Fruit fly (Drosophila melanogaster): ENCODE results near the gene how.

The how gene

DNA sequence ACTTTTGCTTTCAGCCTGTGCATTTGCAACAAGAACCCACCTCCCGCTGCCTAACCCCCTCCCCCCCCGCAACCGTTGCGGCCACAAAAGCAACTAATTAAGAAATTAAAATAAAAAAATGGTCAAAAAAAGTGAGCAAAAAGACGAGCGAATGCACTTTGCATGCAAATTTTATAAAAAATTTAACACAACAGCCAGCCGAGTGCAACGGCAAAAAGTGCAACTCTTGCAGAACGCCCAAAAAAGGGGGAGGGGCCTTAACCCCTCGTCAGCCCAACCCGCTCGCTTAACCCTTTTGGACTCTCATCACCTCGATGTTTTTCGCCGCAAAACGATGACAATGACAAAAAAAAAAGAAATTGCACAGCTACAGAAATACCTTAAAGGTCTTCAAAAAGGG is 54.9 kb downstream of the how start:
- TF ChIP-seq insv (optimal IDR thresholded peaks at IDR 0.05) (no peak), ttk (optimal IDR thresholded peaks at IDR 0.05) (no peak), psq (optimal IDR thresholded peaks at IDR 0.05) (no peak), Sin3A (optimal IDR thresholded peaks at IDR 0.05) (no peak), h (optimal IDR thresholded peaks at IDR 0.05) (no peak), Myc (optimal IDR thresholded peaks at IDR 0.05) (no peak)

DNA sequence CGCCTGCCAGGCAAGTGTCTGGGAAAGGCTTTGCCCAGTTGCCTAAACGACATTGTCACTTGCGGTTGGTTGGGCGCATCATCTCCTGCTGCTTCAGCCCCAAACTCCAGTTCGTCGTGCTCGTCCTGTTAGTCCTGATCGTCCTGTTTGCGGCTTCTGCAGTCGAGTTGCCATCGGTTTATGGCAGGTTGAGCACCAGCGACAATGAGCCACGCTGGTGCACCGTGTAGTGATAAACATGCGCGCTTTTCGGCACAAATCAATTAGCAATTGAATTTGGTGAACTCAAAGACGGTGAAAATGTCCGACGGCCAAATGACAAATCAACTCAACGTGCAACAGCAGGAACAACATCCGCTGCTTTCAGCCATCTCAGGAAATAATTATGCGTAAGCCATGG is 61.1 kb downstream of the how start, which contains the start of gene CG13407:
Gene CG13407 (plus strand): TSS at position 301 of the 400 bp plus-strand sequence.
- TF ChIP-seq h (optimal IDR thresholded peaks at IDR 0.05): no peak
- no peak for TF ChIP-seq Sin3A (optimal IDR thresholded peaks at IDR 0.05)
- no peak for TF ChIP-seq ttk (optimal IDR thresholded peaks at IDR 0.05)
- no peak for TF ChIP-seq insv (optimal IDR thresholded peaks at IDR 0.05)
- TF ChIP-seq psq (optimal IDR thresholded peaks at IDR 0.05): no peak
- TF ChIP-seq Myc (optimal IDR thresholded peaks at IDR 0.05): no peak

DNA sequence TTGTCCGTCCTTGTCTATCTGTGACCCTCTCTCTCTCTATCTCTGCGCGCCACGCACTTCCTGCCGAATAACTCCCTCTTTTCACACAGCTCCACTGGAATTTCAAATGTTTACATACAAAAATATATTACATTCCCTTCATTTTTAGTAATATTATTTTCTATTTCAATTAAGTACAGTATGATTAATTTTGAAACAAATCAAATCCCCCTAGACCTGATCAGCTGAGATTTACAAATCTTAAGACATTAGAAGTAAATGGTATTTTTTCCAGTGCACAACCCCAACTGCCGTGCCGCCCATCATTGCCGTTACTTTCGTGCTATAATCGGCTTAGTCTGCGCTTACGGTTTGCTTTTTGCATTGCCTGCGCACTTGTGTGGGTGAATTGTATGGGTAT is 66.3 kb downstream of the how start:
- no peak for TF ChIP-seq ttk (optimal IDR thresholded peaks at IDR 0.05)
- no peak for TF ChIP-seq Myc (optimal IDR thresholded peaks at IDR 0.05)
- no peak for TF ChIP-seq Sin3A (optimal IDR thresholded peaks at IDR 0.05)
- no peak for TF ChIP-seq insv (optimal IDR thresholded peaks at IDR 0.05)
- no peak for TF ChIP-seq h (optimal IDR thresholded peaks at IDR 0.05)
- no peak for TF ChIP-seq psq (optimal IDR thresholded peaks at IDR 0.05)

DNA sequence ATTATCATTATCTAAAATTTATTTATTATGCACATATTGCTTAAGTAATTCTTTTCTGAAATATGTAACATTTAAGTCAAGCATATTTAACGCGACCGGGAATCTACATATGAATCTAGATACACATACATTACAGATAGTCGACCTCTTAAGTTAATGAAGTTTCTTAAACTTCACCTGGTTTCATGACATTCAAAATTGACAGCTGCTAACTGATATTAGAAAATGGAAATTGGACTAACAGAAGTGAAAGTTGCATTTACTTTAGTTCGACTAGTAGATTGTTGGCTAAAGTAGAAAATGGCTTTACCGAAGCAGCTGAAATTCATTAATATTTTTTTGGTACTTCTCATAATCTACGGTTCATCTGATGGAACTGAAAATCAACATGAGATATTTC is 71.1 kb downstream of the how start, which contains the start of gene Ir94a:
Gene Ir94a (plus strand): TSS at position 301 of the 400 bp plus-strand sequence.
- TF ChIP-seq insv (optimal IDR thresholded peaks at IDR 0.05): no peak
- no peak for TF ChIP-seq Myc (optimal IDR thresholded peaks at IDR 0.05)
- TF ChIP-seq ttk (optimal IDR thresholded peaks at IDR 0.05): no peak
- no peak for TF ChIP-seq Sin3A (optimal IDR thresholded peaks at IDR 0.05)
- TF ChIP-seq h (optimal IDR thresholded peaks at IDR 0.05): no peak
- no peak for TF ChIP-seq psq (optimal IDR thresholded peaks at IDR 0.05)

DNA sequence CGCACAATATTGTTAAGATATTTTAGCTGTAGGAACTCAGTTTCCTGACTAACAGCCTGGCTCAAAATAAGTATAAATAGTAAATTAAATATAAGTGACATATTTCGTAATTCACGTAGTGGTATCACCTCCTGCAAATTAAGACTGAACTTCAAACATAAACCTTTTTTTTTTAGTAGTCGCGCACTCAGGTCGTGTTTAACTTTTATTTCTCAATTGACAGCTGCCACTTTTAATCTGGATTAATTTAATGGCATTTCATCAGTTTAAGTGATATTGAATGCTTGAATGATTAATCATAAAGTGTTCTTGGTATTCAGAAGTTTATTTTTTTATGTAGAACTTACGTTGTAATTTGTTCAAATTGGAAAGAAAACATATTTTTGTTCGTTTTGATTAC is 75.2 kb downstream of the how start, which contains the start of gene Ir94b:
Gene Ir94b (minus strand): TSS at position 101 of the 400 bp plus-strand sequence.
- TF ChIP-seq h (optimal IDR thresholded peaks at IDR 0.05): no peak
- no peak for TF ChIP-seq Myc (optimal IDR thresholded peaks at IDR 0.05)
- no peak for TF ChIP-seq ttk (optimal IDR thresholded peaks at IDR 0.05)
- no peak for TF ChIP-seq psq (optimal IDR thresholded peaks at IDR 0.05)
- no peak for TF ChIP-seq insv (optimal IDR thresholded peaks at IDR 0.05)
- no peak for TF ChIP-seq Sin3A (optimal IDR thresholded peaks at IDR 0.05)

DNA sequence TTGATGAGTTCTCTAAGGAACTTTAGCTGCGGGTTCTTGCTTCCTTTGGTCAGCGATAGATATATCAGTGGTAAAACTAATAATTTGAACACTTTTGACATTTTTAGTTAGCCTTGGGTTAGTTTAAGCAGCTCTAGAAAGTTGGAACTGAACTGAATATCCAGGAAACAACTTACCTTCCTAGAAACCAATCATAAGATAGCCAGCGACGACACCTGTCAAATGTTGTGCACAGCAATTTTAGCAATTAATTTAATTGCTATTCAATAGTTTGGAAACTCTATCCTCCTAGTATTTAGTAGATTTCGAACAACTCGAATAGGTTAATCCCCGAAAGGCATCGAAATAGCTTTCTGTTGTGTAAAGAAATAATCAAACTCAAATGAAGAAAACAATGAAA is 77.4 kb downstream of the how start, which contains the start of gene Ir94c:
Gene Ir94c (minus strand): TSS at position 101 of the 400 bp plus-strand sequence.
- no peak for TF ChIP-seq h (optimal IDR thresholded peaks at IDR 0.05)
- no peak for TF ChIP-seq ttk (optimal IDR thresholded peaks at IDR 0.05)
- TF ChIP-seq psq (optimal IDR thresholded peaks at IDR 0.05): no peak
- TF ChIP-seq Myc (optimal IDR thresholded peaks at IDR 0.05): no peak
- no peak for TF ChIP-seq Sin3A (optimal IDR thresholded peaks at IDR 0.05)
- TF ChIP-seq insv (optimal IDR thresholded peaks at IDR 0.05): no peak

DNA sequence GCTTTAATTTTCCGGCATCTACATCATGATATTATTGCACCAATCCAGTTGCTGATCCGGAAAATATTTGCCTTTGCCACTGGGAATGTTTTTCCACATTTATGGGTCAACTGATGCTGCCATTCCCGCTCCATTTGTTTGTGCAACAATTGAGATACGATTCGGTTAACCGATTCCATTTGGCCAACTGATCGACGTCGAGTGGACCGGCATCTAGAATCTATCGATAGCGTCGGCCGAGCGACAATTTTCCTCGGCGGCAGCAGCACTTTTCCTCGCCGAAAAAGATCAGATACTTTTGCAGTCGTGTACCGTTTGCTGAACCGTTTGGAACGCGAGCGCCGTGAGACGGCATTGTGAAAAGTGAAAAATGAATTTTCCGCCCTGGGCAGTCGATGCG is 77.8 kb downstream of the how start, which contains the start of gene CG42390:
Gene CG42390 (plus strand): TSS at position 301 of the 400 bp plus-strand sequence.
- TF ChIP-seq h (optimal IDR thresholded peaks at IDR 0.05): no peak
- TF ChIP-seq insv (optimal IDR thresholded peaks at IDR 0.05): no peak
- no peak for TF ChIP-seq Sin3A (optimal IDR thresholded peaks at IDR 0.05)
- no peak for TF ChIP-seq ttk (optimal IDR thresholded peaks at IDR 0.05)
- TF ChIP-seq psq (optimal IDR thresholded peaks at IDR 0.05): no peak
- no peak for TF ChIP-seq Myc (optimal IDR thresholded peaks at IDR 0.05)

DNA sequence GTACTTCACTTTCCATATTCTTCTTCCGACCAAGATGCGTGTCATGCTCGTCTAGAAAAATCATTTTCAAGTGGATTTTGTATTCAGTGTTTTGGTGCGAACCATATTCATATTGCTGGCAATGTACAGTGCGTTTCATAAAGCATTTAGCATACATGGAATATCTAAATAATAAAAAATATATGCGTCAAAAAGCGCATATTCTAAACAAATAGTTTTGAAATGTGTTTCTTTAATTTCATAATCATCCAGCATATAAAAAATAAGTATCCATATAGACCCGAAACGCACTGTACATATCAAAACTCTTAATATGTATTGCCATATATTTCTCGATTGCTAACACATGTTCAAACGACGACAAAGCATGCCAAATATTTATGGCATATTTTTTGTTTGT is 79.2 kb downstream of the how start:
- no peak for TF ChIP-seq psq (optimal IDR thresholded peaks at IDR 0.05)
- no peak for TF ChIP-seq ttk (optimal IDR thresholded peaks at IDR 0.05)
- TF ChIP-seq h (optimal IDR thresholded peaks at IDR 0.05): no peak
- TF ChIP-seq insv (optimal IDR thresholded peaks at IDR 0.05): no peak
- no peak for TF ChIP-seq Sin3A (optimal IDR thresholded peaks at IDR 0.05)

DNA sequence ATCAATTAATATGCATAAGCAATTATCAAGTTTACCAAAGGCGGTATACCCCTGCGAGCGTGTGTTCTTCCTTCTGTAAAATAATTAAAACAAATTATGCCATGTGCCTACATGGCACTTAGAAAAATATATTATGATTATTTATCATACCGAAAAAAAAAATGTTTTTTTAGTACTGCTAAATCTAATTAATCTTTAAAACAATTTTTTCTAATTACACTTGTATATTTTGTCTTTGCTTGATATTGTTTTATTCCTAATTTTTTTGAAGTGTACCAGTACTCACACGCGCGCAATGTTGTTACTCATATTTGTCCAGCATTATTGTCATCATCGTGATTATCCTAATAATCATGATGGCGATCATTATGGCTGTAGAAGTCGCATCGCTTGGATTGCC is 81.4 kb downstream of the how start:
- no peak for TF ChIP-seq Myc (optimal IDR thresholded peaks at IDR 0.05)
- no peak for TF ChIP-seq psq (optimal IDR thresholded peaks at IDR 0.05)
- TF ChIP-seq h (optimal IDR thresholded peaks at IDR 0.05): no peak
- no peak for TF ChIP-seq Sin3A (optimal IDR thresholded peaks at IDR 0.05)
- TF ChIP-seq insv (optimal IDR thresholded peaks at IDR 0.05): no peak
- TF ChIP-seq ttk (optimal IDR thresholded peaks at IDR 0.05): no peak

DNA sequence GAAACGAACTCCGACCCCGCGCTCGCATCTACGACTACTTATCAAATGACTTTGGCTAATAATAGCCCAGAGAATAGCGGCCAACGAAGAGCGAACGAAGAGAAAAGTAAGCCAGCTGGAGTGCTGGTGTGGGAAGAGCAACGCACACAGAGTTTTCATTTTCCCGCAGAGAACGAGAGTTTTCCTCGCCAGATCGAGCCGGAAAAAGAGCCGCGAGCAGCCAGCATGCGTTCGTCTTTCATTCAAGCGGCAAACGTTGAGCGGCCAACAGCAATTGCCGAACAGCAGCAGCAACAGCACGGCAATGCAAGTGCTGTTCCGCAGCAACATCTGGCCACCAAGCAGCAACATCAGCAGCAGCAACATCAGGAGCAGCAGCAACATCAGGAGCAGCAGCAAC is 82.9 kb downstream of the how start:
- TF ChIP-seq Sin3A (optimal IDR thresholded peaks at IDR 0.05) (no peak), Myc (optimal IDR thresholded peaks at IDR 0.05) (no peak), h (optimal IDR thresholded peaks at IDR 0.05) (no peak), psq (optimal IDR thresholded peaks at IDR 0.05) (no peak), ttk (optimal IDR thresholded peaks at IDR 0.05) (no peak), insv (optimal IDR thresholded peaks at IDR 0.05) (no peak)

All from Kc167 (cell line).